Worm (Caenorhabditis elegans) whole organism, L1 larva: ENCODE results near the gene hmg-12.

Experiments used
- C34B4.2 ChIP-seq: sonication (generic microtip); optimal IDR thresholded peaks from 2 replicates; lab custom pipeline; 2017; ENCODE audit warnings: mild to moderate bottlenecking, missing genetic modification characterization, missing compliant biosample characterization
- F16B12.6 ChIP-seq: fragments of 150-350 bp; optimal IDR thresholded peaks from 2 replicates; lab custom pipeline; 2014; ENCODE audit warnings: missing biosample characterization, missing genetic modification characterization
- Y116A8C.19 ChIP-seq: sonication (generic microtip); optimal IDR thresholded peaks from 2 replicates; lab custom pipeline; 2016; ENCODE audit warnings: missing compliant biosample characterization, missing genetic modification characterization, borderline replicate concordance
- aha-1 ChIP-seq: fragments of 150-350 bp; optimal IDR thresholded peaks from 2 replicates; lab custom pipeline; 2014; ENCODE audit warnings: missing biosample characterization, missing genetic modification characterization
- alr-1 ChIP-seq: fragments of 200-800 bp; sonication (Bioruptor generic); optimal IDR thresholded peaks from 2 replicates; lab custom pipeline; 2018; ENCODE audit warnings: borderline replicate concordance, mild to moderate bottlenecking, missing genetic modification characterization, missing compliant biosample characterization
- blmp-1 ChIP-seq: fragments of 150-350 bp; optimal IDR thresholded peaks from 2 replicates; lab custom pipeline; 2014; ENCODE audit warnings: missing biosample characterization, missing genetic modification characterization
- ceh-63 ChIP-seq: fragments of 200-800 bp; sonication (Bioruptor generic); optimal IDR thresholded peaks from 2 replicates; lab custom pipeline; 2018; ENCODE audit warnings: mild to moderate bottlenecking, missing genetic modification characterization, missing compliant biosample characterization
- ceh-8 ChIP-seq: fragments of 200-800 bp; sonication (Bioruptor generic); optimal IDR thresholded peaks from 2 replicates; lab custom pipeline; 2018; ENCODE audit warnings: mild to moderate bottlenecking, missing genetic modification characterization, moderate library complexity, missing compliant biosample characterization
- ceh-88 ChIP-seq: fragments of 200-800 bp; sonication (Bioruptor generic); IDR thresholded peaks from 2 replicates; pipeline ENCODE4 v1.3.6; 2022; ENCODE audit warnings: missing genetic modification characterization, missing compliant biosample characterization
- ceh-90 ChIP-seq: sonication (generic microtip); optimal IDR thresholded peaks from 2 replicates; lab custom pipeline; 2016; ENCODE audit warnings: missing genetic modification characterization, missing compliant biosample characterization
- efl-1 ChIP-seq, 4 experiments: fragments of 150-350 bp; optimal IDR thresholded peaks in 3 of 4; peaks in 1 of 4; 1 replicate in 1 of 4; 2 replicates in 3 of 4; lab custom pipeline; 2014; ENCODE audit warnings: missing biosample characterization in 2 of 4, missing genetic modification characterization in 2 of 4, missing genetic modification reagents in 2 of 4
- egl-27 ChIP-seq, 2 experiments: fragments of 150-350 bp in 1 of 2; sonication (generic microtip); optimal IDR thresholded peaks; 3 replicates each; lab custom pipeline; 2017 to 2018; ENCODE audit warnings: missing biosample characterization in 2 of 2, missing genetic modification characterization in 2 of 2, missing genetic modification reagents in 2 of 2
- elt-2 ChIP-seq: sonication (generic microtip); optimal IDR thresholded peaks from 2 replicates; lab custom pipeline; 2016; ENCODE audit warnings: missing genetic modification characterization, mild to moderate bottlenecking, inconsistent platforms, missing compliant biosample characterization, missing genetic modification reagents
- elt-3 ChIP-seq, 6 experiments: fragments of 150-350 bp in 1 of 6; sonication (generic microtip); optimal IDR thresholded peaks; 2 replicates each; lab custom pipeline; 2017 to 2018; ENCODE audit warnings: missing biosample characterization in 6 of 6, missing genetic modification characterization in 6 of 6, inconsistent platforms in 1 of 6
- fkh-8 ChIP-seq: sonication (generic microtip); optimal IDR thresholded peaks from 2 replicates; lab custom pipeline; 2016; ENCODE audit warnings: mild to moderate bottlenecking, missing genetic modification characterization, missing compliant biosample characterization
- fos-1 ChIP-seq: fragments of 150-350 bp; optimal IDR thresholded peaks from 2 replicates; lab custom pipeline; 2014; ENCODE audit warnings: missing biosample characterization, missing genetic modification characterization
- hlh-17 ChIP-seq: fragments of 200-800 bp; sonication (Bioruptor generic); optimal IDR thresholded peaks from 2 replicates; lab custom pipeline; 2018; ENCODE audit warnings: missing genetic modification characterization, mild to moderate bottlenecking, missing compliant biosample characterization, moderate library complexity, borderline replicate concordance
- hlh-4 ChIP-seq: sonication (generic microtip); optimal IDR thresholded peaks from 2 replicates; lab custom pipeline; 2016; ENCODE audit warnings: mild to moderate bottlenecking, missing genetic modification characterization, missing compliant biosample characterization
- hpl-2 ChIP-seq: fragments of 150-350 bp; optimal IDR thresholded peaks from 2 replicates; lab custom pipeline; 2014; ENCODE audit warnings: missing biosample characterization, missing genetic modification reagents, missing genetic modification characterization
- irx-1 ChIP-seq: sonication (generic microtip); optimal IDR thresholded peaks from 2 replicates; lab custom pipeline; 2016; ENCODE audit warnings: missing genetic modification characterization, missing compliant biosample characterization
- jun-1 ChIP-seq: fragments of 150-350 bp; optimal IDR thresholded peaks from 2 replicates; lab custom pipeline; 2014; ENCODE audit warnings: missing biosample characterization, missing genetic modification reagents, missing genetic modification characterization
- lin-13 ChIP-seq: fragments of 150-350 bp; optimal IDR thresholded peaks from 2 replicates; lab custom pipeline; 2014; ENCODE audit warnings: missing biosample characterization, missing genetic modification reagents, missing genetic modification characterization
- lin-14 ChIP-seq: fragments of 200-800 bp; sonication (Bioruptor generic); optimal IDR thresholded peaks from 2 replicates; lab custom pipeline; 2018; ENCODE audit warnings: mild to moderate bottlenecking, missing genetic modification characterization, moderate library complexity, missing compliant biosample characterization
- lin-15B ChIP-seq: fragments of 150-350 bp; sonication (generic microtip); optimal IDR thresholded peaks from 3 replicates; lab custom pipeline; 2014; ENCODE audit warnings: missing biosample characterization, missing genetic modification characterization
- lin-35 ChIP-seq, 2 experiments: fragments of 150-350 bp; optimal IDR thresholded peaks; 2 replicates each; lab custom pipeline; 2014; ENCODE audit warnings: missing biosample characterization in 2 of 2, missing genetic modification characterization in 2 of 2, missing genetic modification reagents in 2 of 2
- lin-39 ChIP-seq: fragments of 150-350 bp; optimal IDR thresholded peaks from 2 replicates; lab custom pipeline; 2014; ENCODE audit warnings: missing biosample characterization, missing genetic modification reagents, missing genetic modification characterization
- lir-3 ChIP-seq: sonication (generic microtip); optimal IDR thresholded peaks from 2 replicates; lab custom pipeline; 2016; ENCODE audit warnings: mild to moderate bottlenecking, missing genetic modification characterization, moderate library complexity, missing compliant biosample characterization; ENCODE audit not compliant: poor library complexity
- lsy-2 ChIP-seq, 2 experiments: fragments of 150-350 bp; optimal IDR thresholded peaks; 2 replicates each; lab custom pipeline; 2014; ENCODE audit warnings: missing biosample characterization in 2 of 2, missing genetic modification characterization in 2 of 2
- mab-9 ChIP-seq: fragments of 200-800 bp; sonication (Bioruptor generic); IDR thresholded peaks from 2 replicates; pipeline ENCODE4 v1.3.6; 2022; ENCODE audit warnings: missing genetic modification reagents, missing genetic modification characterization, missing compliant biosample characterization
- mep-1 ChIP-seq: fragments of 150-350 bp; optimal IDR thresholded peaks from 2 replicates; lab custom pipeline; 2014; ENCODE audit warnings: missing biosample characterization, missing genetic modification characterization
- nhr-28 ChIP-seq: fragments of 150-350 bp; optimal IDR thresholded peaks from 2 replicates; lab custom pipeline; 2014; ENCODE audit warnings: missing biosample characterization, missing genetic modification characterization
- nhr-47 ChIP-seq: sonication (generic microtip); optimal IDR thresholded peaks from 2 replicates; lab custom pipeline; 2016; ENCODE audit warnings: mild to moderate bottlenecking, missing genetic modification characterization, moderate library complexity, missing compliant biosample characterization
- nhr-71 ChIP-seq: sonication (generic microtip); optimal IDR thresholded peaks from 2 replicates; lab custom pipeline; 2016; ENCODE audit warnings: mild to moderate bottlenecking, missing genetic modification characterization, moderate library complexity, missing compliant biosample characterization
- pax-3 ChIP-seq: fragments of 200-800 bp; sonication (Bioruptor generic); optimal IDR thresholded peaks from 2 replicates; lab custom pipeline; 2018; ENCODE audit warnings: mild to moderate bottlenecking, missing genetic modification characterization, moderate library complexity, missing compliant biosample characterization
- pqm-1 ChIP-seq: sonication (generic microtip); optimal IDR thresholded peaks from 3 replicates; lab custom pipeline; 2017; ENCODE audit warnings: missing biosample characterization, missing genetic modification characterization
- rnt-1 ChIP-seq: sonication (generic microtip); optimal IDR thresholded peaks from 2 replicates; lab custom pipeline; 2016; ENCODE audit warnings: mild to moderate bottlenecking, missing genetic modification characterization, moderate library complexity, missing compliant biosample characterization
- skn-1 ChIP-seq: fragments of 150-350 bp; optimal IDR thresholded peaks from 2 replicates; lab custom pipeline; 2014; ENCODE audit warnings: missing biosample characterization, missing genetic modification characterization
- snpc-4 ChIP-seq: fragments of 150-350 bp; optimal IDR thresholded peaks from 2 replicates; lab custom pipeline; 2014; ENCODE audit warnings: missing biosample characterization, missing genetic modification characterization
- snu-23 ChIP-seq: sonication (generic microtip); optimal IDR thresholded peaks from 2 replicates; lab custom pipeline; 2016; ENCODE audit warnings: missing genetic modification characterization, missing compliant biosample characterization
- sptf-1 ChIP-seq: fragments of 150-350 bp; optimal IDR thresholded peaks from 2 replicates; lab custom pipeline; 2014; ENCODE audit warnings: missing biosample characterization, missing genetic modification characterization
- sup-37 ChIP-seq: fragments of 200-800 bp; sonication (Bioruptor generic); optimal IDR thresholded peaks from 2 replicates; lab custom pipeline; 2018; ENCODE audit warnings: mild to moderate bottlenecking, missing genetic modification characterization, missing compliant biosample characterization
- swsn-7 ChIP-seq: sonication (generic microtip); optimal IDR thresholded peaks from 2 replicates; lab custom pipeline; 2016; ENCODE audit warnings: missing genetic modification characterization, missing compliant biosample characterization
- tbx-2 ChIP-seq: sonication (generic microtip); optimal IDR thresholded peaks from 2 replicates; lab custom pipeline; 2016; ENCODE audit warnings: missing genetic modification characterization, missing compliant biosample characterization
- tlp-1 ChIP-seq: fragments of 150-350 bp; optimal IDR thresholded peaks from 2 replicates; lab custom pipeline; 2014; ENCODE audit warnings: missing biosample characterization, missing genetic modification characterization
- unc-30 ChIP-seq: sonication (generic microtip); optimal IDR thresholded peaks from 2 replicates; lab custom pipeline; 2017; ENCODE audit warnings: missing biosample characterization, missing genetic modification characterization
- unc-62 ChIP-seq: fragments of 150-350 bp; optimal IDR thresholded peaks from 2 replicates; lab custom pipeline; 2014; ENCODE audit warnings: missing biosample characterization, missing genetic modification reagents, missing genetic modification characterization
- unc-86 ChIP-seq: sonication (generic microtip); optimal IDR thresholded peaks from 2 replicates; lab custom pipeline; 2016; ENCODE audit warnings: missing genetic modification characterization, missing compliant biosample characterization
- unc-98 ChIP-seq: fragments of 200-800 bp; sonication (Bioruptor generic); IDR thresholded peaks from 2 replicates; pipeline ENCODE4 v1.3.6; 2022; ENCODE audit warnings: missing genetic modification characterization, missing compliant biosample characterization
- vab-15 ChIP-seq: sonication (generic microtip); optimal IDR thresholded peaks from 2 replicates; lab custom pipeline; 2017; ENCODE audit warnings: missing genotype, mild to moderate bottlenecking, missing genetic modification characterization, missing compliant biosample characterization
- xbp-1 ChIP-seq: sonication (generic microtip); optimal IDR thresholded peaks from 2 replicates; lab custom pipeline; 2016; ENCODE audit warnings: missing genetic modification characterization, missing compliant biosample characterization
- ztf-4 ChIP-seq: fragments of 150-350 bp; optimal IDR thresholded peaks from 2 replicates; lab custom pipeline; 2014; ENCODE audit warnings: missing biosample characterization, missing genetic modification characterization

Gene hmg-12

ce11 chrII:11960596-11961217 is 44.4 kb downstream of the hmg-12 start (continued):
- TF ChIP-seq elt-3 (tag; optimal IDR thresholded peaks at IDR 0.05; lab: Kevin White, UChicago) (peak in 2 of 6 experiments; percentile 5 to 21), pqm-1 (no peak), elt-2 (tag; lab: Kevin White, UChicago) (peak; percentile 5), hlh-17 (no peak), hpl-2 (GFP tag; lab: Kevin White, UChicago) (no peak), sptf-1 (tag; lab: Kevin White, UChicago) (no peak), jun-1 (peak; percentile 64), tbx-2 (peak; percentile 65), nhr-47 (peak; percentile 86), lir-3 (tag; lab: Kevin White, UChicago) (peak; percentile 59), lin-39 (tag; lab: Kevin White, UChicago) (peak; percentile 22), pax-3 (tag; lab: Kevin White, UChicago) (peak; percentile 73), lin-13 (GFP tag; lab: Kevin White, UChicago) (no peak), mab-9 (GFP tag; lab: Robert Waterston, UW) (peak; percentile 39; the same call in 1 of the 2 replicates), ztf-4 (tag; lab: Kevin White, UChicago) (no peak), swsn-7 (tag; lab: Kevin White, UChicago) (peak; percentile 69), snu-23 (GFP tag; lab: Kevin White, UChicago) (peak; percentile 73), mep-1 (tag; lab: Kevin White, UChicago) (peak; percentile 69), snpc-4 (tag; lab: Kevin White, UChicago) (peak; percentile 30), unc-86 (tag; lab: Kevin White, UChicago) (peak; percentile 44), fkh-8 (tag; lab: Kevin White, UChicago) (peak; percentile 87), alr-1 (tag; lab: Kevin White, UChicago) (no peak), xbp-1 (tag; lab: Kevin White, UChicago) (peak; percentile 59), rnt-1 (tag; lab: Kevin White, UChicago) (peak; percentile 82), ceh-8 (GFP tag; lab: Kevin White, UChicago) (peak; percentile 85), irx-1 (tag; lab: Kevin White, UChicago) (peak; percentile 65), lsy-2 (tag; optimal IDR thresholded peaks at IDR 0.05; lab: Kevin White, UChicago) (peak; percentile 53 to 59), C34B4.2 (no peak), efl-1 (optimal IDR thresholded peaks at IDR 0.05; lab: Kevin White, UChicago) (peak; percentile 26 to 49), efl-1 (GFP tag; optimal IDR thresholded peaks at IDR 0.05 in 1 of 2; lab: Kevin White, UChicago) (peak; percentile 46 to 92), skn-1 (tag; lab: Kevin White, UChicago) (peak; percentile 56), F16B12.6 (tag; lab: Kevin White, UChicago) (peak; percentile 45), sup-37 (peak; percentile 63), fos-1 (tag; lab: Kevin White, UChicago) (peak; percentile 43), egl-27 (tag; optimal IDR thresholded peaks at IDR 0.05; lab: Kevin White, UChicago) (no peak), Y116A8C.19 (no peak), vab-15 (tag; lab: Kevin White, UChicago) (peak; percentile 72), lin-14 (GFP tag; lab: Kevin White, UChicago) (peak; percentile 66), lin-15B (peak; percentile 24), hlh-4 (tag; lab: Kevin White, UChicago) (no peak), aha-1 (tag; lab: Kevin White, UChicago) (no peak), ceh-90 (tag; lab: Kevin White, UChicago) (peak; percentile 10), ceh-63 (GFP tag; lab: Kevin White, UChicago) (no peak), unc-30 (tag; lab: Kevin White, UChicago) (no peak), tlp-1 (no peak), blmp-1 (tag; lab: Kevin White, UChicago) (no peak), ceh-88 (peak; percentile 45; the same call in 1 of the 2 replicates), nhr-71 (tag; lab: Kevin White, UChicago) (peak; percentile 77), lin-35 (GFP tag; optimal IDR thresholded peaks at IDR 0.05; lab: Kevin White, UChicago) (peak; percentile 21 to 59), unc-62 (GFP tag; lab: Kevin White, UChicago) (no peak), unc-98 (GFP tag; lab: Robert Waterston, UW) (0 out of 2 replicates have a peak, but pooled peaks have one; percentile 21), nhr-28 (no peak)
